Worm (Caenorhabditis elegans) whole organism, early embryonic: Measurements from ENCODE around the gene ZK1236.5.

Experiments
- B0310.2 ChIP-seq: sonication (generic microtip); optimal IDR thresholded peaks from 2 replicates; lab custom pipeline; 2016; ENCODE audit warnings: mild to moderate bottlenecking, missing genetic modification characterization, missing compliant biosample characterization
- aly-1 ChIP-seq: sonication (generic microtip); optimal IDR thresholded peaks from 2 replicates; lab custom pipeline; 2016; ENCODE audit warnings: missing genetic modification characterization, missing compliant biosample characterization
- ama-1 ChIP-seq: fragments of 150-350 bp; optimal IDR thresholded peaks from 2 replicates; lab custom pipeline; 2014
- flt-1 ChIP-seq: fragments of 200-800 bp; sonication (Bioruptor generic); IDR thresholded peaks from 2 replicates; pipeline ENCODE4 v1.3.6; 2022; ENCODE audit warnings: missing genetic modification characterization, missing compliant biosample characterization
- hmg-4 ChIP-seq: fragments of 200-800 bp; sonication (Bioruptor generic); optimal IDR thresholded peaks from 2 replicates; lab custom pipeline; 2018; ENCODE audit warnings: mild to moderate bottlenecking, missing genetic modification characterization, missing compliant biosample characterization
- pes-1 ChIP-seq: fragments of 200-800 bp; sonication (Bioruptor generic); IDR thresholded peaks from 2 replicates; pipeline ENCODE4 v1.3.6; 2022; ENCODE audit warnings: missing genetic modification reagents, missing genetic modification characterization, missing compliant biosample characterization
- scrt-1 ChIP-seq: fragments of 200-800 bp; sonication (Bioruptor generic); IDR thresholded peaks from 2 replicates; pipeline ENCODE4 v1.3.6; 2022; ENCODE audit warnings: missing genetic modification characterization, missing compliant biosample characterization
- tbx-11 ChIP-seq: fragments of 200-800 bp; sonication (Bioruptor generic); IDR thresholded peaks from 2 replicates; pipeline ENCODE4 v1.3.6; 2022; ENCODE audit warnings: missing genetic modification characterization, missing compliant biosample characterization

DNA sequence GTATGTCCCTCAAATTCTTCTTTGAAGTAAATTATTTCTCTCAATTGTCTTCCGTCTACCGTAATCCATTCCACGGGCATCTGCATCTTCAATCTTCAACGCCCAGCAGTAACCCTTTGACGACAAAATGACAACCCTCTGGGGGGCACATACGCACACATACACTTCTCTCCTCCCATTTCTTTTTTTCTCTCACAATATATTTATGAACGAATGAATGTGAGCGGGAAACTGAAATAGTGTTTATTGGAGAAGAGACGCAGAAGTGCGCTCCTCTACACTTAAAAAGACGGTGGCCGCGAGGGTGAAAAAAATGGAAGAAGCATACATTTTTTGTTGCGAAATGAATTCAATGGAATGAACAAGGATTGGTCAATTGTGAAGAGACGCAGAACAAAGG is 20.0 kb downstream of the ZK1236.5 start:
- TF ChIP-seq B0310.2 (tag; lab: Kevin White, UChicago): no peak
- TF ChIP-seq pes-1 (GFP tag; lab: Robert Waterston, UW): 0 out of 2 replicates have a peak, but pooled peaks have one; percentile 43
- no peak for TF ChIP-seq ama-1 (lab: Kevin White, UChicago)
- no peak for TF ChIP-seq flt-1 (GFP tag; lab: Robert Waterston, UW)
- TF ChIP-seq tbx-11: no peak
- peak; percentile 45 for TF ChIP-seq hmg-4 (GFP tag; lab: Kevin White, UChicago)
- no peak for TF ChIP-seq scrt-1 (GFP tag; lab: Robert Waterston, UW)
- TF ChIP-seq aly-1 (tag; lab: Kevin White, UChicago): no peak
